Worm (Caenorhabditis elegans) whole organism, young adult: ENCODE data around the gene knl-3.

Experiments
- F33H1.4 ChIP-seq: fragments of 200-800 bp; sonication (Bioruptor generic); IDR thresholded peaks from 2 replicates; pipeline ENCODE4 v1.3.6; 2022; ENCODE audit warnings: missing genetic modification reagents, missing genetic modification characterization, missing compliant biosample characterization
- Y79H2A.3 ChIP-seq: fragments of 200-800 bp; sonication (Bioruptor generic); conservative IDR thresholded peaks from 2 replicates; pipeline ENCODE4 v1.3.6; 2022; ENCODE audit warnings: missing genetic modification reagents, missing genetic modification characterization, missing compliant biosample characterization
- athp-1 ChIP-seq: sonication (generic microtip); optimal IDR thresholded peaks from 2 replicates; lab custom pipeline; 2017; ENCODE audit warnings: mild to moderate bottlenecking, missing genetic modification characterization, missing compliant biosample characterization
- egl-44 ChIP-seq: fragments of 200-800 bp; sonication (Bioruptor generic); IDR thresholded peaks from 2 replicates; pipeline ENCODE4 v1.3.6; 2022; ENCODE audit warnings: missing genetic modification reagents, missing genetic modification characterization, missing compliant biosample characterization
- hsf-1 ChIP-seq: fragments of 200-800 bp; sonication (Bioruptor generic); IDR thresholded peaks from 2 replicates; pipeline ENCODE4 v1.3.6; 2022; ENCODE audit warnings: missing genetic modification reagents, missing genetic modification characterization, missing compliant biosample characterization
- madf-8 ChIP-seq: fragments of 200-800 bp; sonication (Bioruptor generic); conservative IDR thresholded peaks from 2 replicates; pipeline ENCODE4 v1.3.6; 2022; ENCODE audit warnings: missing genetic modification reagents, missing genetic modification characterization, missing compliant biosample characterization
- unc-130 ChIP-seq: sonication (generic microtip); optimal IDR thresholded peaks from 2 replicates; lab custom pipeline; 2016; ENCODE audit warnings: missing genetic modification reagents, missing genetic modification characterization, missing compliant biosample characterization

ce11 chrV:1829973-1830372 is 39.0 kb upstream of the knl-3 start, which contains the start of gene Y32G9B.1:
- TF ChIP-seq hsf-1 (GFP tag; lab: Robert Waterston, UW) = no peak
- no peak for TF ChIP-seq athp-1 (tag; lab: Kevin White, UChicago)
- TF ChIP-seq F33H1.4 = no peak
- no peak for TF ChIP-seq egl-44 (GFP tag; lab: Robert Waterston, UW)
- TF ChIP-seq Y79H2A.3 (GFP tag; lab: Robert Waterston, UW) = no peak
- TF ChIP-seq unc-130 (GFP tag; lab: Kevin White, UChicago) = no peak
- no peak for TF ChIP-seq madf-8
